Worm (Caenorhabditis elegans) whole organism, L2 larva: ENCODE results near the gene C11D2.3.
A peak's percentile ranks its signal among the peaks of the same experiment; 100 is the strongest.

Experiments
- C34F6.9 ChIP-seq: fragments of 150-350 bp; optimal IDR thresholded peaks from 2 replicates; lab custom pipeline; 2014; ENCODE audit warnings: missing biosample characterization, missing genetic modification characterization
- F13H6.1 ChIP-seq: sonication (generic microtip); optimal IDR thresholded peaks from 2 replicates; lab custom pipeline; 2016; ENCODE audit warnings: missing genetic modification characterization, missing compliant biosample characterization
- R02D3.7 ChIP-seq: fragments of 150-350 bp; optimal IDR thresholded peaks from 2 replicates; lab custom pipeline; 2014; ENCODE audit warnings: missing biosample characterization, missing genetic modification characterization
- ZK546.5 ChIP-seq: sonication (generic microtip); optimal IDR thresholded peaks from 2 replicates; lab custom pipeline; 2017; ENCODE audit warnings: missing biosample characterization, missing genetic modification characterization
- alr-1 ChIP-seq: fragments of 150-350 bp; optimal IDR thresholded peaks from 2 replicates; lab custom pipeline; 2014; ENCODE audit warnings: missing biosample characterization, missing genetic modification characterization
- ama-1 ChIP-seq: fragments of 150-350 bp; optimal IDR thresholded peaks from 2 replicates; lab custom pipeline; 2018; ENCODE audit warnings: inconsistent platforms
- blmp-1 ChIP-seq: sonication (generic microtip); optimal IDR thresholded peaks from 2 replicates; lab custom pipeline; 2017; ENCODE audit warnings: missing genetic modification characterization, mild to moderate bottlenecking, missing compliant biosample characterization, antibody characterized with exemption, moderate library complexity; ENCODE audit not compliant: insufficient read depth
- ceh-16 ChIP-seq: fragments of 150-350 bp; optimal IDR thresholded peaks from 2 replicates; lab custom pipeline; 2014; ENCODE audit warnings: missing biosample characterization, missing genetic modification characterization
- crh-2 ChIP-seq: sonication (generic microtip); optimal IDR thresholded peaks from 2 replicates; lab custom pipeline; 2017; ENCODE audit warnings: missing biosample characterization, missing genetic modification characterization
- egl-27 ChIP-seq: sonication (generic microtip); optimal IDR thresholded peaks from 3 replicates; lab custom pipeline; 2017; ENCODE audit warnings: missing biosample characterization, missing genetic modification reagents, missing genetic modification characterization
- elt-1 ChIP-seq: fragments of 150-350 bp; optimal IDR thresholded peaks from 2 replicates; lab custom pipeline; 2014; ENCODE audit warnings: missing biosample characterization, missing genetic modification characterization
- fos-1 ChIP-seq: fragments of 150-350 bp; optimal IDR thresholded peaks from 2 replicates; lab custom pipeline; 2014; ENCODE audit warnings: missing biosample characterization, missing genetic modification characterization
- gmeb-1 ChIP-seq: fragments of 150-350 bp; optimal IDR thresholded peaks from 2 replicates; lab custom pipeline; 2014; ENCODE audit warnings: missing biosample characterization, missing genetic modification characterization
- lin-11 ChIP-seq: fragments of 150-350 bp; sonication (generic microtip); optimal IDR thresholded peaks from 2 replicates; lab custom pipeline; 2014; ENCODE audit warnings: missing biosample characterization, missing genetic modification characterization, inconsistent platforms, mixed read lengths
- lin-13 ChIP-seq: fragments of 150-350 bp; optimal IDR thresholded peaks from 2 replicates; lab custom pipeline; 2014; ENCODE audit warnings: missing biosample characterization, missing genetic modification reagents, missing genetic modification characterization
- lin-39 ChIP-seq: fragments of 150-350 bp; optimal IDR thresholded peaks from 2 replicates; lab custom pipeline; 2014; ENCODE audit warnings: missing biosample characterization, missing genetic modification reagents, missing genetic modification characterization
- lsy-2 ChIP-seq, 2 experiments: fragments of 150-350 bp in 1 of 2; sonication (generic microtip) in 1 of 2; optimal IDR thresholded peaks; 2 replicates each; lab custom pipeline; 2014 to 2017; ENCODE audit warnings: missing biosample characterization in 2 of 2, missing genetic modification characterization in 2 of 2
- mab-5 ChIP-seq: fragments of 150-350 bp; optimal IDR thresholded peaks from 2 replicates; lab custom pipeline; 2014; ENCODE audit warnings: missing biosample characterization, missing genetic modification characterization
- mbf-1 ChIP-seq: sonication (generic microtip); optimal IDR thresholded peaks from 2 replicates; lab custom pipeline; 2017; ENCODE audit warnings: missing biosample characterization, missing genetic modification characterization
- nhr-10 ChIP-seq: sonication (generic microtip); optimal IDR thresholded peaks from 2 replicates; lab custom pipeline; 2017; ENCODE audit warnings: missing biosample characterization, missing genetic modification characterization
- nhr-11 ChIP-seq: fragments of 150-350 bp; optimal IDR thresholded peaks from 2 replicates; lab custom pipeline; 2014; ENCODE audit warnings: missing biosample characterization, missing genetic modification characterization
- nhr-129 ChIP-seq: fragments of 150-350 bp; optimal IDR thresholded peaks from 2 replicates; lab custom pipeline; 2014; ENCODE audit warnings: missing biosample characterization, missing genetic modification characterization
- nhr-23 ChIP-seq: fragments of 150-350 bp; optimal IDR thresholded peaks from 2 replicates; lab custom pipeline; 2014; ENCODE audit warnings: missing biosample characterization, missing genetic modification reagents, missing genetic modification characterization
- nhr-25 ChIP-seq: fragments of 150-350 bp; sonication (generic microtip); optimal IDR thresholded peaks from 3 replicates; lab custom pipeline; 2014; ENCODE audit warnings: missing biosample characterization, missing genetic modification characterization
- nhr-6 ChIP-seq: fragments of 150-350 bp; optimal IDR thresholded peaks from 2 replicates; lab custom pipeline; 2014; ENCODE audit warnings: missing biosample characterization, missing genetic modification characterization
- nhr-77 ChIP-seq: fragments of 150-350 bp; optimal IDR thresholded peaks from 2 replicates; lab custom pipeline; 2014; ENCODE audit warnings: missing biosample characterization, missing genetic modification characterization
- peb-1 ChIP-seq: fragments of 150-350 bp; optimal IDR thresholded peaks from 2 replicates; lab custom pipeline; 2014; ENCODE audit warnings: missing biosample characterization, missing genetic modification characterization
- sem-4 ChIP-seq: fragments of 150-350 bp; optimal IDR thresholded peaks from 2 replicates; lab custom pipeline; 2014; ENCODE audit warnings: missing biosample characterization, missing genetic modification reagents, missing genetic modification characterization
- skn-1 ChIP-seq: sonication (generic microtip); optimal IDR thresholded peaks from 2 replicates; lab custom pipeline; 2017; ENCODE audit warnings: missing biosample characterization, missing genetic modification characterization
- sma-3 ChIP-seq: sonication (generic microtip); optimal IDR thresholded peaks from 2 replicates; lab custom pipeline; 2016; ENCODE audit warnings: missing genetic modification reagents, missing genetic modification characterization, missing compliant biosample characterization
- sma-9 ChIP-seq, 2 experiments: fragments of 150-350 bp in 1 of 2; sonication (generic microtip) in 1 of 2; optimal IDR thresholded peaks; 2 replicates each; lab custom pipeline; 2014 to 2016; ENCODE audit warnings: missing genetic modification characterization in 2 of 2, mild to moderate bottlenecking in 1 of 2, missing biosample characterization in 1 of 2, missing compliant biosample characterization in 1 of 2, missing genetic modification reagents in 1 of 2, moderate library complexity in 1 of 2
- snpc-4 ChIP-seq: fragments of 150-350 bp; optimal IDR thresholded peaks from 2 replicates; lab custom pipeline; 2014; ENCODE audit warnings: missing biosample characterization, missing genetic modification characterization
- unc-39 ChIP-seq: fragments of 150-350 bp; optimal IDR thresholded peaks from 2 replicates; lab custom pipeline; 2014; ENCODE audit warnings: missing biosample characterization, missing genetic modification characterization
- unc-55 ChIP-seq: fragments of 150-350 bp; sonication (generic microtip); optimal IDR thresholded peaks from 3 replicates; lab custom pipeline; 2014; ENCODE audit warnings: missing biosample characterization, missing genetic modification reagents, missing genetic modification characterization
- zag-1 ChIP-seq: fragments of 150-350 bp; optimal IDR thresholded peaks from 2 replicates; lab custom pipeline; 2014; ENCODE audit warnings: missing biosample characterization, missing genetic modification characterization
- ztf-1 ChIP-seq: fragments of 200-800 bp; sonication (Bioruptor generic); conservative IDR thresholded peaks from 2 replicates; pipeline ENCODE4 v1.3.6; 2022; ENCODE audit warnings: missing genetic modification characterization, missing compliant biosample characterization
- ztf-11 ChIP-seq: sonication (generic microtip); optimal IDR thresholded peaks from 2 replicates; lab custom pipeline; 2017; ENCODE audit warnings: missing biosample characterization, missing genetic modification characterization
- ztf-4 ChIP-seq: fragments of 150-350 bp; optimal IDR thresholded peaks from 2 replicates; lab custom pipeline; 2014; ENCODE audit warnings: missing biosample characterization, missing genetic modification characterization

Gene C11D2.3

DNA sequence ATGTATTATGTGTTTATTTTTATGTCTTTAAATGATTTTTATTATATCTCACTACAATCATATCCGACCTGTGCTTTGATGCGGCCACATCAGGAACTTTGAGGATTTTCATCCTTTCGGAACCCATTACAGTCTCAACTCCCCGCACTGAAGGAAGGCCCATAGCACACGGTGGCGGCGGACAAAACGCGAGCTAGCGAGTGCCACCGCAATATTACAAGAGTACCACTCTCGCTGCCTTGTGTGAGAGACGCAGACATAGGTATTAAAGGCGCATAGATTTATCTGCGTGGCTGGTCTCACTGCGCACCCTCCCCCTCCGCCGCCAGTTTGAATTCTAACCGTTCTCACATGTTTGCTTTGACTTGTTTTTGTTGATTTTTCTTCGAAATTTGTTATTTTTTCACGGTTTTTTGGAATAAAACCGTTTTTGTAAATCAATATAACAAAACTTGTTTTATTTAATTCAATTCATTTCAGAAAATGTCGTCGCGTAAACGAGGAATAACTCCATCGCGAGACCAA is 33.8 kb upstream of the C11D2.3 start, which contains the start of gene zen-4:
Gene zen-4, plus strand, starts transcription at position 475 of the 525 bp plus-strand sequence.
- TF ChIP-seq nhr-129 (tag; lab: Kevin White, UChicago) = peak; percentile 9
- no peak for TF ChIP-seq egl-27 (tag; lab: Kevin White, UChicago)
- no peak for TF ChIP-seq ZK546.5 (tag; lab: Kevin White, UChicago)
- no peak for TF ChIP-seq sma-3 (GFP tag; lab: Kevin White, UChicago)
- no peak for TF ChIP-seq alr-1
- TF ChIP-seq lsy-2 (tag; optimal IDR thresholded peaks at IDR 0.05; lab: Kevin White, UChicago) = no peak
- no peak for TF ChIP-seq nhr-11 (tag; lab: Kevin White, UChicago)
- TF ChIP-seq gmeb-1 (tag; lab: Kevin White, UChicago) = peak; percentile 36
- peak; percentile 92 for TF ChIP-seq snpc-4
- no peak for TF ChIP-seq unc-55 (GFP tag; lab: Kevin White, UChicago)
- TF ChIP-seq ceh-16 (tag; lab: Kevin White, UChicago) = peak; percentile 42
- TF ChIP-seq mab-5 (tag; lab: Kevin White, UChicago) = no peak
- no peak for TF ChIP-seq nhr-6 (tag; lab: Kevin White, UChicago)
- no peak for TF ChIP-seq sma-9 (GFP tag; optimal IDR thresholded peaks at IDR 0.05; lab: Kevin White, UChicago)
- TF ChIP-seq sma-9 (tag; optimal IDR thresholded peaks at IDR 0.05; lab: Kevin White, UChicago) = no peak
- no peak for TF ChIP-seq nhr-10
- no peak for TF ChIP-seq zag-1
- TF ChIP-seq lin-11 (tag; lab: Kevin White, UChicago) = no peak
- TF ChIP-seq lin-39 = no peak
- TF ChIP-seq fos-1 = no peak
- TF ChIP-seq peb-1 (tag; lab: Kevin White, UChicago) = no peak
- no peak for TF ChIP-seq mbf-1 (tag; lab: Kevin White, UChicago)
- no peak for TF ChIP-seq nhr-23 (tag; lab: Kevin White, UChicago)
- no peak for TF ChIP-seq blmp-1
- peak; percentile 2 for TF ChIP-seq C34F6.9
- no peak for TF ChIP-seq crh-2 (tag; lab: Kevin White, UChicago)
- TF ChIP-seq lin-13 (GFP tag; lab: Kevin White, UChicago) = peak; percentile 65
- no peak for TF ChIP-seq elt-1
- TF ChIP-seq skn-1 (tag; lab: Kevin White, UChicago) = no peak
- TF ChIP-seq ama-1 = no peak
- no peak for TF ChIP-seq R02D3.7
- peak; percentile 32 for TF ChIP-seq F13H6.1 (tag; lab: Kevin White, UChicago)
- TF ChIP-seq ztf-11 (tag; lab: Kevin White, UChicago) = no peak
- TF ChIP-seq unc-39 (tag; lab: Kevin White, UChicago) = no peak
- TF ChIP-seq ztf-1 (GFP tag; lab: Robert Waterston, UW) = no peak
- TF ChIP-seq sem-4 (tag; lab: Kevin White, UChicago) = no peak
- no peak for TF ChIP-seq nhr-77 (tag; lab: Kevin White, UChicago)

DNA sequence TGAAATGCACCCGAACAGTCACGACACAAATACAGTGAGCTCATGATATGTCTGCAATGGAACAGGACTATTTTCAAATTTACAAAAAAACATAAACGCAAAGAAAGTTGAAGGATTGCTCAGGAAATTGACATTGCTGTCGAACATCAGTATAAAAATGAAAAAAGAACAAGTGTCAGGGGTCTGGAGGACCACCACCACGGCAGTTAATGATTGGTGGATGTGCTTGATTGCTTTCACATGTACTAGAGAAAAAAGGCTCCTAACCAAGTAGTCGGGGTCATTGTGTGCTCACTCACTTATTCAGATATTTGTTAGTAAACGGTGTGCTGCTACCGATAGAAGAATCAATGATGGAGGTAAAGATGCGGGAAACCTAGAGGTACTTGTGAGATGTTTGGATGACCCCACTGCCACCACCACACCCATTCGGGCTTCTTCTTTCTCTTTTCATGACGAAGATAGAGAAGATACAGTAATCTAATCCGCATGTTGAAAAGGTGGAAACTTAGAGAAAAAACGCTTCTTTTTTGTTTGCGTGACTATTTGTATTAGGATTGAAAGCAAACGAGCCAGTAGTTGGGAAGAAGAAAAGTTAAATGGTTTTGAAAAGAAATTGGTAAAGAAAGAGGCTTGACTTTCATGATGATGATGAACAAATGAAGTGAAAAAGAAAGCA is 24.2 kb upstream of the C11D2.3 start, which contains the start of gene M03D4.4:
Gene M03D4.4, minus strand, starts transcription at position 51 of the 679 bp plus-strand sequence.
- no peak for TF ChIP-seq lin-13 (GFP tag; lab: Kevin White, UChicago)
- TF ChIP-seq ztf-1 (GFP tag; lab: Robert Waterston, UW) = no peak
- TF ChIP-seq ZK546.5 (tag; lab: Kevin White, UChicago) = no peak
- TF ChIP-seq F13H6.1 (tag; lab: Kevin White, UChicago) = peak; percentile 42
- no peak for TF ChIP-seq mab-5 (tag; lab: Kevin White, UChicago)

DNA sequence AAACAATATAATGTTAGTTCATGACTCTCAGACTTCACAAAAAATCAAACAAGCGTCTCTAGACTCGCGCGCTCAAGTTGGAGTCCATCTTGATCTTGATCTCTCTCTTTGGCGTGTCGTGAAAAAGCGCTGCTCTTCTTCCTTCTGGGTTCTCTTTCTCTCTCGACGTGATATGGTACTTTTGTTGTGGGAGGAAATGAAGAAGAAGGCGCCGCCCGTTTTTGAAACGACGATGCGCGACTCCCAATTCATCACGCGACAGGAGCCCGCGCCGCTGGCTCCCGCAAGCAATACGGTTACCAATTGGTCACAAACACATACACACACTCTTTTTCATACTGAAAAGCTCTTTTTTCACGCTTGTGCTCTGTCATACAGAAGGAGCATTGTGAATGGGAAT is 21.2 kb upstream of the C11D2.3 start:
- TF ChIP-seq crh-2 (tag; lab: Kevin White, UChicago) = no peak
- peak; percentile 26 for TF ChIP-seq nhr-129 (tag; lab: Kevin White, UChicago)
- no peak for TF ChIP-seq skn-1 (tag; lab: Kevin White, UChicago)
- TF ChIP-seq F13H6.1 (tag; lab: Kevin White, UChicago) = peak; percentile 16

DNA sequence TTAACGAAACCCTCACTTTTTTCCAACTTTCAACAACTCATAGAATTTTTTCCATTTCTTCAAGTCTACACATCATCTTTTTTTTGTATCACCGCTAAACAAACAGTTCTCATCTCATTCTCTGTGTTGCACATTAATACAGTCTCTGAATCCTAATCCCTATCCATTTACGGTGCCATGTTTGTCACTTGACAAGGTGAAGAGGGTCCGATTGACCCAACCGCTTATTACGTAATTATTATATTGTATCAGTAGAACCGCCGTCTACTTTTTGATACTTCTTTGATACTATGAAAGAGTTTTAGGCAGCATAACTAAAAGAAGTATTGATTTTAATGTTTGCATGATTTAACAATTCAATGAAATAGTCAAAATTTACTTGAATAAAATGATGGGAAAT is 17.0 kb upstream of the C11D2.3 start:
- no peak for TF ChIP-seq F13H6.1 (tag; lab: Kevin White, UChicago)
- TF ChIP-seq nhr-25 (tag; lab: Kevin White, UChicago) = no peak
- TF ChIP-seq lin-13 (GFP tag; lab: Kevin White, UChicago) = no peak
- TF ChIP-seq lin-39 = no peak
- TF ChIP-seq snpc-4 = no peak
- TF ChIP-seq nhr-6 (tag; lab: Kevin White, UChicago) = no peak
- no peak for TF ChIP-seq ztf-4 (tag; lab: Kevin White, UChicago)
- TF ChIP-seq elt-1 = no peak
